Worm (Caenorhabditis elegans): ENCODE data around the gene ran-2.

The ran-2 gene

DNA sequence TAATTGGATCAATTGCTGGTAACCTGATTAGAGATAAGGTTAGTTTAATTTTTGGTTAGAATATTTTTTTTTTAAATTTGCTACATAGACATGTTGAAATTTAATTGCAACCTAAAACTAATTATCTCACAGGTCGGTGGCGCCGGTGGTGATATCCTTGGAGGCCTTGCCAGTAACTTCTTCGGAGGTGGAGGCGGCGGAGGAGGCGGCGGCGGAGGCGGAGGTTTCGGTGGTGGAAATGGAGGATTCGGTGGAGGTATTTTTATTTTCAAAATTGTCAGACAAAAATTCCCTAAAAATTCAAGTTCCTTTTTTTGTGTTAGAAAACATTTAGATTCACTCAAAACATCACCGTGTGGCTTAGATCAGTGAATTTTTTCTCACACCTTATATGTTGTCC is 47.9 kb downstream of the ran-2 start:
- TF ChIP-seq gmeb-2 (tag; optimal IDR thresholded peaks at IDR 0.05): no peak
- no peak for TF ChIP-seq ceh-22 (tag; optimal IDR thresholded peaks at IDR 0.05)
- TF ChIP-seq K02D7.2 (tag; optimal IDR thresholded peaks at IDR 0.05): no peak
- no peak for TF ChIP-seq dve-1 (tag; optimal IDR thresholded peaks at IDR 0.05)
- no peak for TF ChIP-seq ceh-2 (tag; optimal IDR thresholded peaks at IDR 0.05)
- TF ChIP-seq pat-9 (tag; optimal IDR thresholded peaks at IDR 0.05): no peak
- no peak for TF ChIP-seq ceh-31 (tag; optimal IDR thresholded peaks at IDR 0.05)
- no peak for TF ChIP-seq ceh-24 (tag; optimal IDR thresholded peaks at IDR 0.05)
- TF ChIP-seq ceh-45 (GFP tag; IDR thresholded peaks at IDR 0.05): no peak
- TF ChIP-seq dmd-4 (tag; optimal IDR thresholded peaks at IDR 0.05; ENCODE audit: borderline replicate concordance): no peak
- TF ChIP-seq unc-55 (GFP tag; optimal IDR thresholded peaks at IDR 0.05): no peak
- no peak for TF ChIP-seq ama-1 (optimal IDR thresholded peaks at IDR 0.05)
- TF ChIP-seq hlh-13 (GFP tag; optimal IDR thresholded peaks at IDR 0.05): no peak
- TF ChIP-seq lin-11 (tag; optimal IDR thresholded peaks at IDR 0.05): no peak
- no peak for TF ChIP-seq F13H6.1 (tag; optimal IDR thresholded peaks at IDR 0.05)
- no peak for TF ChIP-seq eyg-1 (tag; optimal IDR thresholded peaks at IDR 0.05)
- TF ChIP-seq unc-3 (GFP tag; conservative IDR thresholded peaks at IDR 0.05): no peak
- TF ChIP-seq unc-3 (tag; optimal IDR thresholded peaks at IDR 0.05): no peak
- TF ChIP-seq che-1 (tag; optimal IDR thresholded peaks at IDR 0.05): no peak

DNA sequence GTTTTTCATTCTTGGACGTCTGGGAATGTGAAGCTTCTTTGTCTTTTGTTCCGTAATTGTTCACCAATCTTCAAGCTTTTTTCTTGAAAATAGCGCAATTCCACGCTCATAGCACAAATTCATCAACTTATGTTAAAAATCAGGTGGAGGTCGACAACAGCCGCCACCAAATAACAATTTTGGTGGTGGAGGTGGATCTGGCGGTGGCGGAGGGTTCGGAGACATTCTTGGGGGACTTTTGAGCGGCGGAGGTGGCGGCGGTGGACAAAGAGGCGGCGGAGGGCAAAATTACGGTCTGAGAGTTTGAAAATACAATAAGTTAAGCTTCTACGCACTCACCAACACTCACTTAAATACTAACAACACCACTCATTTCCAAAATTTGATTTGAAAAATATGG is 48.6 kb downstream of the ran-2 start:
- no peak for TF ChIP-seq pag-3 (tag; optimal IDR thresholded peaks at IDR 0.05; ENCODE audit: borderline replicate concordance)
- TF ChIP-seq hlh-6 (tag; optimal IDR thresholded peaks at IDR 0.05): no peak
- no peak for TF ChIP-seq sox-2 (GFP tag; IDR thresholded peaks at IDR 0.05)

DNA sequence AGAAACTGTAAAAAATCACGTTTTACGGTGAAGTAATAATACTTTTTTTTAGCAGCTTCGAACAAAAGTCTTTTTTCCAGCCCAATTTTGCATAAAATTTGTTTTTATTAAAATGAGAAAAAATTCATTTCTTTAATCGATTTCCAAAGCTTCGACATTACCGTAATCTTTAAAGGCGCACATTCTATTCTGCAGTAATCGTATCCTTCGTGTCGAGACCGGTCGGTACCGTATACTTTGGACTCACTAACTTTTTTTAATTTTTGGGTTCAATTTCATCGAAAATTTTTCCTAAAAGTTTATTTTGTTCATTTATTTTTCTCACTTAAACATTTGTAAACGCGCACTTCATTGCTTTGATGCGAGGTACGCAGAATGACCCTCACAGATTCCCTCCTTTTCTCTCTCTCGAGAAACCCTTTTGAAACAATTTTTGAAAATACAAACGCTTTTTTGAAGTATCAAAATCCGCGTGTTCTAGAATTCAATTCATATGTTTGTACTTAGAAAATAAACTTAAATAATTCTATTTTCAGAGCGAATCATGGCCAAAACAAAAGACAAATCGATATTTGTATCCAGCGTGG is 53.3 kb downstream of the ran-2 start, which contains the start of gene hrpk-2:
Gene hrpk-2, plus strand, starts transcription at position 537 of the 587 bp plus-strand sequence.
- TF ChIP-seq pqm-1 (tag; optimal IDR thresholded peaks at IDR 0.05) (no peak), C08G9.2 (tag; optimal IDR thresholded peaks at IDR 0.05) (no peak), madf-2 (tag; optimal IDR thresholded peaks at IDR 0.05) (no peak), C38D4.7 (GFP tag; optimal IDR thresholded peaks at IDR 0.05) (no peak), unc-86 (tag; optimal IDR thresholded peaks at IDR 0.05) (no peak), dmd-4 (tag; optimal IDR thresholded peaks at IDR 0.05; ENCODE audit: borderline replicate concordance) (no peak), unc-55 (GFP tag; optimal IDR thresholded peaks at IDR 0.05) (no peak), ceh-18 (tag; optimal IDR thresholded peaks at IDR 0.05) (no peak), ref-2 (tag; optimal IDR thresholded peaks at IDR 0.05) (no peak), sox-2 (GFP tag; IDR thresholded peaks at IDR 0.05) (no peak), unc-3 (GFP tag; conservative IDR thresholded peaks at IDR 0.05) (no peak), unc-3 (tag; optimal IDR thresholded peaks at IDR 0.05) (no peak), pat-9 (tag; optimal IDR thresholded peaks at IDR 0.05) (no peak), pros-1 (tag; optimal IDR thresholded peaks at IDR 0.05) (no peak), ceh-34 (tag; optimal IDR thresholded peaks at IDR 0.05) (no peak), ceh-24 (tag; optimal IDR thresholded peaks at IDR 0.05) (no peak)
